Worm (Caenorhabditis elegans): Measurements from ENCODE around the gene srh-252.

The srh-252 gene

ce11 chrV:17248915-17249314 lies 25.7 kb upstream of the srh-252 start, which contains the start of gene clec-243:
clec-243 (minus strand) TSS chrV:17249015.
- TF ChIP-seq elt-1 (tag; optimal IDR thresholded peaks at IDR 0.05; ENCODE audit: borderline replicate concordance, insufficient read depth) (no peak), ceh-43 (GFP tag; optimal IDR thresholded peaks at IDR 0.05) (no peak), snpc-4 (tag; optimal IDR thresholded peaks at IDR 0.05) (no peak), zip-8 (tag; optimal IDR thresholded peaks at IDR 0.05) (no peak), tbx-8 (GFP tag; optimal IDR thresholded peaks at IDR 0.05) (no peak), elt-3 (tag; optimal IDR thresholded peaks at IDR 0.05) (no peak), nhr-237 (tag; optimal IDR thresholded peaks at IDR 0.05) (no peak), ces-1 (GFP tag; optimal IDR thresholded peaks at IDR 0.05) (no peak), lin-13 (tag; optimal IDR thresholded peaks at IDR 0.05) (no peak), unc-62 (GFP tag; optimal IDR thresholded peaks at IDR 0.05) (no peak), mep-1 (tag; optimal IDR thresholded peaks at IDR 0.05) (no peak), drap-1 (GFP tag; optimal IDR thresholded peaks at IDR 0.05) (no peak), lsy-2 (tag; optimal IDR thresholded peaks at IDR 0.05) (no peak), sem-2 (GFP tag; optimal IDR thresholded peaks at IDR 0.05) (no peak), cnd-1 (tag; optimal IDR thresholded peaks at IDR 0.05) (no peak), nhr-2 (tag; optimal IDR thresholded peaks at IDR 0.05) (no peak), flh-1 (GFP tag; optimal IDR thresholded peaks at IDR 0.05) (no peak), mls-2 (tag; optimal IDR thresholded peaks at IDR 0.05) (no peak)

- no peak for TF ChIP-seq nhr-237 (tag; optimal IDR thresholded peaks at IDR 0.05)
- no peak for TF ChIP-seq lsy-2 (tag; optimal IDR thresholded peaks at IDR 0.05)
- no peak for TF ChIP-seq drap-1 (GFP tag; optimal IDR thresholded peaks at IDR 0.05)
- no peak for TF ChIP-seq elt-3 (tag; optimal IDR thresholded peaks at IDR 0.05)
- TF ChIP-seq nhr-28 (tag; optimal IDR thresholded peaks at IDR 0.05), result no peak
- no peak for TF ChIP-seq M03D4.4 (tag; optimal IDR thresholded peaks at IDR 0.05)
- no peak for TF ChIP-seq elt-1 (tag; optimal IDR thresholded peaks at IDR 0.05; ENCODE audit: borderline replicate concordance, insufficient read depth)
- TF ChIP-seq mep-1 (tag; optimal IDR thresholded peaks at IDR 0.05), result no peak
- no peak for TF ChIP-seq snpc-4 (tag; optimal IDR thresholded peaks at IDR 0.05)
- no peak for TF ChIP-seq nhr-76 (tag; optimal IDR thresholded peaks at IDR 0.05)
- no peak for TF ChIP-seq ces-1 (GFP tag; optimal IDR thresholded peaks at IDR 0.05)
- no peak for TF ChIP-seq ceh-43 (GFP tag; optimal IDR thresholded peaks at IDR 0.05)
- TF ChIP-seq unc-39 (tag; optimal IDR thresholded peaks at IDR 0.05), result no peak
- TF ChIP-seq sem-2 (GFP tag; optimal IDR thresholded peaks at IDR 0.05), result no peak
- TF ChIP-seq lin-13 (tag; optimal IDR thresholded peaks at IDR 0.05), result no peak
- no peak for TF ChIP-seq mls-2 (tag; optimal IDR thresholded peaks at IDR 0.05)
These were observed 22.2 kb upstream of the srh-252 start, which contains the start of gene clec-242 for ce11 chrV:17245406-17245805. clec-242 (minus strand) TSS chrV:17245506.

ce11 chrV:17243016-17243415 lies 19.8 kb upstream of the srh-252 start:
- TF ChIP-seq ces-1 (GFP tag; optimal IDR thresholded peaks at IDR 0.05), result no peak
- TF ChIP-seq elt-1 (tag; optimal IDR thresholded peaks at IDR 0.05; ENCODE audit: borderline replicate concordance, insufficient read depth), result no peak
- no peak for TF ChIP-seq bed-3 (GFP tag; optimal IDR thresholded peaks at IDR 0.05)
- no peak for TF ChIP-seq unc-120 (tag; optimal IDR thresholded peaks at IDR 0.05; ENCODE audit: poor library complexity, severe bottlenecking)
- no peak for TF ChIP-seq lin-32 (GFP tag; optimal IDR thresholded peaks at IDR 0.05)
- TF ChIP-seq pha-4 (tag; optimal IDR thresholded peaks at IDR 0.05), result no peak

- TF ChIP-seq M03D4.4 (tag; optimal IDR thresholded peaks at IDR 0.05) (no peak), ceh-43 (GFP tag; optimal IDR thresholded peaks at IDR 0.05) (no peak), pha-4 (tag; optimal IDR thresholded peaks at IDR 0.05) (no peak), elt-1 (tag; optimal IDR thresholded peaks at IDR 0.05; ENCODE audit: borderline replicate concordance, insufficient read depth) (no peak), ceh-83 (GFP tag; optimal IDR thresholded peaks at IDR 0.05) (no peak), lin-32 (GFP tag; optimal IDR thresholded peaks at IDR 0.05) (no peak), snpc-4 (tag; optimal IDR thresholded peaks at IDR 0.05) (no peak), lsy-2 (tag; optimal IDR thresholded peaks at IDR 0.05) (no peak), unc-39 (tag; optimal IDR thresholded peaks at IDR 0.05) (no peak), nhr-28 (tag; optimal IDR thresholded peaks at IDR 0.05) (no peak), bed-3 (GFP tag; optimal IDR thresholded peaks at IDR 0.05) (no peak), zip-8 (tag; optimal IDR thresholded peaks at IDR 0.05) (no peak), ztf-11 (tag; optimal IDR thresholded peaks at IDR 0.05) (no peak), cnd-1 (tag; optimal IDR thresholded peaks at IDR 0.05) (no peak), nhr-237 (tag; optimal IDR thresholded peaks at IDR 0.05) (no peak), mep-1 (tag; optimal IDR thresholded peaks at IDR 0.05) (no peak), ham-2 (GFP tag; optimal IDR thresholded peaks at IDR 0.05) (no peak), unc-120 (tag; optimal IDR thresholded peaks at IDR 0.05; ENCODE audit: poor library complexity, severe bottlenecking) (no peak), tbx-8 (GFP tag; optimal IDR thresholded peaks at IDR 0.05) (no peak), blmp-1 (tag; optimal IDR thresholded peaks at IDR 0.05) (no peak)
These were observed 19.3 kb upstream of the srh-252 start, which contains the start of gene Y68A4B.3 for ce11 chrV:17242552-17242951. Y68A4B.3 (minus strand) TSS chrV:17242652.
